Worm (Caenorhabditis elegans): Measurements from ENCODE around the gene K12H4.3.

Gene K12H4.3

DNA sequence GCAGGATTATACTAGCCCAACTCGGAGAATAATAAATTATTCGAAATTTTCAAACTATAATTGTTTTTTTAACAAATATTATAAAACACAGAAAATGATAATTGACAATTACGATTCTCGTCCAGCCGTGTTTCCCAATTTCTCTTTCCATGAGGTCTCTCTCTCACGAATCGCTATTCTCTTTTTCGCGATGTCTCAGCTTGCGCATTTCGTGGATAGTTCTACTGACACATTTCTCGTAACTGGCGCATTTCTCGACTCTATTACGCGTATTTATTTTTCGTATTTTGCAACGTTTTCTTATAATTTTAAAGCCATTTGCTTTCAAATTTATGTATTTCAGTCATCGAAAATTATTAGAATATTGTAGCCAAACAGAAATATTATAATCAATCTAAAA lies 2.0 kb upstream of the K12H4.3 start:
- TF ChIP-seq unc-39 (tag; optimal IDR thresholded peaks at IDR 0.05) (no peak), madf-9 (GFP tag; conservative IDR thresholded peaks at IDR 0.05) (peak; percentile 97), T26A8.4 (GFP tag; IDR thresholded peaks at IDR 0.05) (peak; percentile 83), nhr-48 (tag; optimal IDR thresholded peaks at IDR 0.05) (peak; percentile 78), zfp-2 (tag; optimal IDR thresholded peaks at IDR 0.05) (peak; percentile 83), aly-2 (tag; optimal IDR thresholded peaks at IDR 0.05) (peak; percentile 86), set-16 (GFP tag; IDR thresholded peaks at IDR 0.05) (no peak), Y48G9A.11 (GFP tag; IDR thresholded peaks at IDR 0.05) (peak; percentile 96), nhr-77 (tag; optimal IDR thresholded peaks at IDR 0.05) (peak; percentile 99), F44E2.7 (GFP tag; IDR thresholded peaks at IDR 0.05) (peak; percentile 76; the same call in 1 of the 2 replicates), ceh-20 (GFP tag; IDR thresholded peaks at IDR 0.05) (peak; percentile 97), hmg-1.1 (GFP tag; IDR thresholded peaks at IDR 0.05) (peak; percentile 98), daf-12 (tag; optimal IDR thresholded peaks at IDR 0.05) (no peak), T20F7.1 (GFP tag; optimal IDR thresholded peaks at IDR 0.05) (peak; percentile 97), F49E8.2 (tag; optimal IDR thresholded peaks at IDR 0.05; ENCODE audit: borderline replicate concordance) (peak; percentile 83), Y105C5A.15 (GFP tag; IDR thresholded peaks at IDR 0.05) (peak; percentile 58; the same call in 1 of the 2 replicates), F26F4.8 (GFP tag; conservative IDR thresholded peaks at IDR 0.05) (peak; percentile 64; the same call in 1 of the 2 replicates), nhr-42 (GFP tag; IDR thresholded peaks at IDR 0.05) (peak; percentile 94), ZK337.2 (GFP tag; IDR thresholded peaks at IDR 0.05) (peak; percentile 98), ctbp-1 (GFP tag; IDR thresholded peaks at IDR 0.05) (peak; percentile 95), egl-43 (GFP tag; IDR thresholded peaks at IDR 0.05) (no peak; the same call in 1 of the 2 replicates), zip-11 (GFP tag; IDR thresholded peaks at IDR 0.05) (no peak), tag-97 (GFP tag; IDR thresholded peaks at IDR 0.05) (0 out of 2 replicates have a peak, but pooled peaks have one; percentile 83), skn-1 (tag; optimal IDR thresholded peaks at IDR 0.05) (no peak), tra-1 (GFP tag; IDR thresholded peaks at IDR 0.05) (peak; percentile 99), php-3 (GFP tag; IDR thresholded peaks at IDR 0.05) (peak; percentile 66), ceh-82 (tag; optimal IDR thresholded peaks at IDR 0.05) (peak; percentile 28), lin-29 (GFP tag; IDR thresholded peaks at IDR 0.05) (peak; percentile 80; the same call in 1 of the 2 replicates), nhr-76 (tag; optimal IDR thresholded peaks at IDR 0.05) (peak; percentile 57), lin-39 (tag; optimal IDR thresholded peaks at IDR 0.05) (peak; percentile 83), mxl-2 (GFP tag; conservative IDR thresholded peaks at IDR 0.05) (peak; percentile 89), nhr-237 (tag; optimal IDR thresholded peaks at IDR 0.05) (peak; percentile 63), dmd-6 (GFP tag; IDR thresholded peaks at IDR 0.05) (peak; percentile 97), daf-8 (GFP tag; IDR thresholded peaks at IDR 0.05) (0 out of 2 replicates have a peak, but pooled peaks have one; percentile 85), fkh-10 (GFP tag; optimal IDR thresholded peaks at IDR 0.05) (peak; percentile 99), duxl-1 (tag; optimal IDR thresholded peaks at IDR 0.05; ENCODE audit: poor library complexity) (peak; percentile 95), nhr-102 (tag; optimal IDR thresholded peaks at IDR 0.05) (peak; percentile 90), mxl-3 (GFP tag; optimal IDR thresholded peaks at IDR 0.05) (peak; percentile 98), nhr-28 (tag; optimal IDR thresholded peaks at IDR 0.05) (peak; percentile 98), madf-5 (GFP tag; IDR thresholded peaks at IDR 0.05) (peak; percentile 96 to 98), arid-1 (GFP tag; conservative IDR thresholded peaks at IDR 0.05) (peak; percentile 98), ceh-32 (tag; optimal IDR thresholded peaks at IDR 0.05; ENCODE audit: poor library complexity) (peak; percentile 13), dve-1 (tag; optimal IDR thresholded peaks at IDR 0.05; ENCODE audit: insufficient read depth) (peak; percentile 99), gei-8 (GFP tag; optimal IDR thresholded peaks at IDR 0.05) (peak; percentile 75), lin-1 (GFP tag; IDR thresholded peaks at IDR 0.05) (peak; percentile 76; the same call in 1 of the 2 replicates), mes-2 (tag; optimal IDR thresholded peaks at IDR 0.05; ENCODE audit: poor library complexity, severe bottlenecking) (peak; percentile 100), lin-38 (GFP tag; IDR thresholded peaks at IDR 0.05) (peak; percentile 96), Y75B8A.6 (GFP tag; IDR thresholded peaks at IDR 0.05) (peak; percentile 98), dpl-1 (GFP tag; optimal IDR thresholded peaks at IDR 0.05) (peak; percentile 92), nhr-6 (tag; optimal IDR thresholded peaks at IDR 0.05) (peak; percentile 92), zip-2 (tag; optimal IDR thresholded peaks at IDR 0.05) (peak; percentile 88)
